Worm (Caenorhabditis elegans) whole organism, L3 larva: ENCODE results near the gene spds-1.

Experiments used
- R02D3.7 ChIP-seq: fragments of 150-350 bp; optimal IDR thresholded peaks from 2 replicates; lab custom pipeline; 2014; ENCODE audit warnings: missing biosample characterization, missing genetic modification characterization
- ZK546.5 ChIP-seq: sonication (generic microtip); optimal IDR thresholded peaks from 2 replicates; lab custom pipeline; 2017; ENCODE audit warnings: missing biosample characterization, missing genetic modification characterization
- aly-2 ChIP-seq: fragments of 150-350 bp; optimal IDR thresholded peaks from 2 replicates; lab custom pipeline; 2014; ENCODE audit warnings: missing biosample characterization, missing genetic modification characterization
- ama-1 ChIP-seq: fragments of 150-350 bp; optimal IDR thresholded peaks from 2 replicates; lab custom pipeline; 2018
- ceh-16 ChIP-seq: sonication (generic microtip); optimal IDR thresholded peaks from 2 replicates; lab custom pipeline; 2017; ENCODE audit warnings: missing biosample characterization, missing genetic modification characterization
- ceh-28 ChIP-seq: fragments of 150-350 bp; optimal IDR thresholded peaks from 2 replicates; lab custom pipeline; 2014; ENCODE audit warnings: missing biosample characterization, missing genetic modification reagents, missing genetic modification characterization
- ceh-82 ChIP-seq: fragments of 150-350 bp; optimal IDR thresholded peaks from 2 replicates; lab custom pipeline; 2014; ENCODE audit warnings: missing biosample characterization, missing genetic modification characterization
- daf-12 ChIP-seq: fragments of 150-350 bp; optimal IDR thresholded peaks from 2 replicates; lab custom pipeline; 2014; ENCODE audit warnings: missing biosample characterization, missing genetic modification reagents, missing genetic modification characterization
- egl-27 ChIP-seq: sonication (generic microtip); optimal IDR thresholded peaks from 4 replicates; lab custom pipeline; 2017; ENCODE audit warnings: missing biosample characterization, missing genetic modification reagents, missing genetic modification characterization
- egl-5 ChIP-seq: fragments of 150-350 bp; optimal IDR thresholded peaks from 2 replicates; lab custom pipeline; 2017; ENCODE audit warnings: missing biosample characterization, missing genetic modification reagents, missing genetic modification characterization, inconsistent platforms
- elt-2 ChIP-seq: sonication (generic microtip); optimal IDR thresholded peaks from 2 replicates; lab custom pipeline; 2016; ENCODE audit warnings: missing genetic modification reagents, mild to moderate bottlenecking, missing genetic modification characterization, missing compliant biosample characterization
- elt-3 ChIP-seq, 3 experiments: fragments of 150-350 bp in 1 of 3; sonication (generic microtip) in 2 of 3; optimal IDR thresholded peaks; 2 replicates in 2 of 3; 4 replicates in 1 of 3; lab custom pipeline; 2014 to 2017; ENCODE audit warnings: missing biosample characterization in 3 of 3, missing genetic modification characterization in 3 of 3
- fkh-2 ChIP-seq: fragments of 150-350 bp; optimal IDR thresholded peaks from 2 replicates; lab custom pipeline; 2014; ENCODE audit warnings: missing biosample characterization, missing genetic modification reagents, missing genetic modification characterization
- fos-1 ChIP-seq: fragments of 150-350 bp; optimal IDR thresholded peaks from 2 replicates; lab custom pipeline; 2014; ENCODE audit warnings: missing biosample characterization, missing genetic modification characterization
- hmg-11 ChIP-seq: sonication (generic microtip); optimal IDR thresholded peaks from 2 replicates; lab custom pipeline; 2016; ENCODE audit warnings: missing genetic modification characterization, missing compliant biosample characterization
- lin-15B ChIP-seq: fragments of 150-350 bp; optimal IDR thresholded peaks from 2 replicates; lab custom pipeline; 2014; ENCODE audit warnings: missing biosample characterization, missing genetic modification characterization
- lin-39 ChIP-seq: fragments of 150-350 bp; optimal IDR thresholded peaks from 2 replicates; lab custom pipeline; 2018; ENCODE audit warnings: missing biosample characterization, missing genetic modification reagents, missing genetic modification characterization
- lsy-12 ChIP-seq: sonication (generic microtip); optimal IDR thresholded peaks from 2 replicates; lab custom pipeline; 2016; ENCODE audit warnings: mild to moderate bottlenecking, missing genetic modification characterization, missing compliant biosample characterization
- mml-1 ChIP-seq: fragments of 150-350 bp; sonication (generic microtip); optimal IDR thresholded peaks from 3 replicates; lab custom pipeline; 2014; ENCODE audit warnings: missing biosample characterization, missing genetic modification characterization
- nfya-1 ChIP-seq: sonication (generic microtip); optimal IDR thresholded peaks from 2 replicates; lab custom pipeline; 2017; ENCODE audit warnings: missing genetic modification characterization, mild to moderate bottlenecking, missing compliant biosample characterization, antibody characterized with exemption, moderate library complexity; ENCODE audit not compliant: insufficient read depth
- nhr-11 ChIP-seq: fragments of 150-350 bp; optimal IDR thresholded peaks from 2 replicates; lab custom pipeline; 2014; ENCODE audit warnings: missing biosample characterization, missing genetic modification characterization
- nhr-12 ChIP-seq: fragments of 150-350 bp; optimal IDR thresholded peaks from 2 replicates; lab custom pipeline; 2014; ENCODE audit warnings: missing biosample characterization, missing genetic modification characterization
- nhr-23 ChIP-seq: fragments of 150-350 bp; optimal IDR thresholded peaks from 2 replicates; lab custom pipeline; 2014; ENCODE audit warnings: missing biosample characterization, missing genetic modification reagents, missing genetic modification characterization
- nhr-237 ChIP-seq: fragments of 150-350 bp; optimal IDR thresholded peaks from 2 replicates; lab custom pipeline; 2014; ENCODE audit warnings: missing biosample characterization, missing genetic modification characterization
- nhr-25 ChIP-seq: sonication (generic microtip); optimal IDR thresholded peaks from 2 replicates; lab custom pipeline; 2017; ENCODE audit warnings: missing biosample characterization, missing genetic modification characterization
- nhr-28 ChIP-seq: fragments of 150-350 bp; optimal IDR thresholded peaks from 2 replicates; lab custom pipeline; 2014; ENCODE audit warnings: missing biosample characterization, missing genetic modification characterization
- nhr-43 ChIP-seq: sonication (generic microtip); optimal IDR thresholded peaks from 2 replicates; lab custom pipeline; 2016; ENCODE audit warnings: mild to moderate bottlenecking, missing genetic modification characterization, missing compliant biosample characterization; ENCODE audit not compliant: poor library complexity, severe bottlenecking
- nhr-76 ChIP-seq: fragments of 150-350 bp; sonication (generic microtip); optimal IDR thresholded peaks from 5 replicates; lab custom pipeline; 2014; ENCODE audit warnings: missing biosample characterization, missing genetic modification characterization
- pha-4 ChIP-seq: fragments of 150-350 bp; optimal IDR thresholded peaks from 2 replicates; lab custom pipeline; 2014; ENCODE audit warnings: missing biosample characterization, missing genetic modification reagents, missing genetic modification characterization
- sea-2 ChIP-seq: fragments of 150-350 bp; sonication (generic microtip); optimal IDR thresholded peaks from 4 replicates; lab custom pipeline; 2014; ENCODE audit warnings: missing biosample characterization, missing genetic modification reagents, missing genetic modification characterization
- skn-1 ChIP-seq: fragments of 150-350 bp; optimal IDR thresholded peaks from 2 replicates; lab custom pipeline; 2014; ENCODE audit warnings: missing biosample characterization, missing genetic modification characterization
- snpc-4 ChIP-seq: fragments of 150-350 bp; optimal IDR thresholded peaks from 2 replicates; lab custom pipeline; 2014; ENCODE audit warnings: missing biosample characterization, missing genetic modification characterization
- tbx-2 ChIP-seq: sonication (generic microtip); optimal IDR thresholded peaks from 2 replicates; lab custom pipeline; 2016; ENCODE audit warnings: mild to moderate bottlenecking, missing genetic modification characterization, missing compliant biosample characterization
- unc-39 ChIP-seq: sonication (generic microtip); optimal IDR thresholded peaks from 4 replicates; lab custom pipeline; 2017; ENCODE audit warnings: missing biosample characterization, missing genetic modification characterization
- zag-1 ChIP-seq: fragments of 150-350 bp; optimal IDR thresholded peaks from 2 replicates; lab custom pipeline; 2014; ENCODE audit warnings: missing biosample characterization, missing genetic modification characterization
- ztf-11 ChIP-seq: fragments of 150-350 bp; optimal IDR thresholded peaks from 2 replicates; lab custom pipeline; 2014; ENCODE audit warnings: missing biosample characterization, missing genetic modification characterization
- ztf-4 ChIP-seq: fragments of 150-350 bp; optimal IDR thresholded peaks from 2 replicates; lab custom pipeline; 2014; ENCODE audit warnings: missing biosample characterization, missing genetic modification characterization

Gene spds-1

ce11 chrII:12799364-12799763, 7.3 kb upstream of the spds-1 start:
- TF ChIP-seq hmg-11 (tag; lab: Kevin White, UChicago) = no peak
- no peak for TF ChIP-seq ama-1 (lab: Kevin White, UChicago)
- TF ChIP-seq nhr-28 (tag; lab: Kevin White, UChicago) = no peak
- no peak for TF ChIP-seq nhr-43 (tag; lab: Kevin White, UChicago)
- no peak for TF ChIP-seq fkh-2 (tag; lab: Kevin White, UChicago)
- no peak for TF ChIP-seq ZK546.5 (tag; lab: Kevin White, UChicago)
- TF ChIP-seq lin-15B (tag; lab: Kevin White, UChicago) = no peak
- TF ChIP-seq nhr-11 (tag; lab: Kevin White, UChicago) = no peak
- no peak for TF ChIP-seq unc-39
- TF ChIP-seq aly-2 (tag; lab: Kevin White, UChicago) = no peak
- TF ChIP-seq, all 47 proteins: peak for 0

ce11 chrII:12799927-12800522, 6.7 kb upstream of the spds-1 start:
- peak; percentile 18 for TF ChIP-seq pha-4 (tag; lab: Kevin White, UChicago)
- peak; percentile 18 for TF ChIP-seq nhr-23 (tag; lab: Kevin White, UChicago)
- peak; percentile 7 for TF ChIP-seq nhr-43 (tag; lab: Kevin White, UChicago)
- peak; percentile 32 for TF ChIP-seq nfya-1
- peak; percentile 0 for TF ChIP-seq lin-15B (tag; lab: Kevin White, UChicago)
- TF ChIP-seq ceh-28 = no peak
- TF ChIP-seq fos-1 = no peak
- peak; percentile 43 for TF ChIP-seq nhr-11 (tag; lab: Kevin White, UChicago)
- TF ChIP-seq elt-2 (tag; lab: Kevin White, UChicago) = peak; percentile 15
- no peak for TF ChIP-seq daf-12 (tag; lab: Kevin White, UChicago)

ce11 chrII:12805161-12805560, 1.5 kb upstream of the spds-1 start, which contains the start of the genes Y46G5A.18 and Y46G5A.47:
TSS of gene Y46G5A.18 (minus strand) at chrII:12805261.
TSS of gene Y46G5A.47 (minus strand) at chrII:12805306.
- no peak for TF ChIP-seq nhr-76
- no peak for TF ChIP-seq ceh-82 (tag; lab: Kevin White, UChicago)

ce11 chrII:12805765-12806384, 824 bp upstream of the spds-1 start:
- no peak for TF ChIP-seq ztf-4
- peak; percentile 1 for TF ChIP-seq egl-5
- TF ChIP-seq ama-1 (lab: Kevin White, UChicago) = peak; percentile 29
- peak; percentile 58 for TF ChIP-seq lin-39 (tag; lab: Kevin White, UChicago)
- no peak for TF ChIP-seq ZK546.5 (tag; lab: Kevin White, UChicago)
- no peak for TF ChIP-seq daf-12 (tag; lab: Kevin White, UChicago)
- no peak for TF ChIP-seq lsy-12 (tag; lab: Kevin White, UChicago)
- TF ChIP-seq ceh-16 (tag; lab: Kevin White, UChicago) = no peak
- TF ChIP-seq nhr-28 (tag; lab: Kevin White, UChicago) = no peak
- TF ChIP-seq nhr-237 (tag; lab: Kevin White, UChicago) = no peak
- TF ChIP-seq zag-1 (tag; lab: Kevin White, UChicago) = no peak
- TF ChIP-seq egl-27 (tag; lab: Kevin White, UChicago) = no peak
- TF ChIP-seq lin-15B (tag; lab: Kevin White, UChicago) = peak; percentile 79
- no peak for TF ChIP-seq R02D3.7
- peak; percentile 72 for TF ChIP-seq nfya-1
- no peak for TF ChIP-seq nhr-25 (tag; lab: Kevin White, UChicago)
- TF ChIP-seq sea-2 (GFP tag; lab: Kevin White, UChicago) = no peak
- TF ChIP-seq pha-4 (tag; lab: Kevin White, UChicago) = peak; percentile 21
- TF ChIP-seq hmg-11 (tag; lab: Kevin White, UChicago) = peak; percentile 79
- no peak for TF ChIP-seq elt-3 (tag; optimal IDR thresholded peaks at IDR 0.05; lab: Kevin White, UChicago)
- TF ChIP-seq nhr-12 (tag; lab: Kevin White, UChicago) = no peak
- no peak for TF ChIP-seq aly-2 (tag; lab: Kevin White, UChicago)
- no peak for TF ChIP-seq elt-2 (tag; lab: Kevin White, UChicago)
- no peak for TF ChIP-seq nhr-43 (tag; lab: Kevin White, UChicago)
- no peak for TF ChIP-seq mml-1 (tag; lab: Kevin White, UChicago)
- no peak for TF ChIP-seq ztf-11 (tag; lab: Kevin White, UChicago)
- no peak for TF ChIP-seq fos-1
- TF ChIP-seq tbx-2 (tag; lab: Kevin White, UChicago) = no peak
- TF ChIP-seq snpc-4 = no peak
- no peak for TF ChIP-seq nhr-76
- TF ChIP-seq ceh-28 = no peak
- TF ChIP-seq nhr-23 (tag; lab: Kevin White, UChicago) = no peak
- TF ChIP-seq unc-39 = no peak
- TF ChIP-seq skn-1 = no peak
